Worm (Caenorhabditis elegans): Measurements from ENCODE around the gene srd-48.

The srd-48 gene

DNA sequence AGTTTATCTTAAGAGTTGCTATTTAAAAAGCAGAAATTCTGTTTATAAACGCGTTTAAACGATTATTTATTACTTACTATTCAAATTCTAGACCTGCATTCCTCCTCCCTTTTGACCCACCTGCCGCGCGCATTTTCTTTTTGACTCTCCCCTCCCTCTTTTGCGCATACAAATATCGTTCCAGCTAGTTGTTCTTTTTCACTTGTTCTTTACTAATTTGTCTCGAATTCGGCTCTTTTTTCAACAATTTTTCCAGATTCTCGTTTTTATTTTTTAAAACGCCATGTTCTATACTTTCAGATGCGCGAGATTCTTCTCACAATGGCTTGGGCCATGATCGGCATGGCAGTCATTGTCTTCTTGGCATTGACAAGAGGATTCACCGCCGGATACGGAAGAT lies 29.5 kb downstream of the srd-48 start, which contains the start of gene F19H6.4:
TSS of gene F19H6.4 (plus strand) at position 301 of the 400 bp plus-strand sequence.
- TF ChIP-seq zip-8 (tag; optimal IDR thresholded peaks at IDR 0.05), result no peak
- TF ChIP-seq cnd-1 (tag; optimal IDR thresholded peaks at IDR 0.05), result no peak
- no peak for TF ChIP-seq flh-1 (GFP tag; optimal IDR thresholded peaks at IDR 0.05)
- TF ChIP-seq snpc-4 (tag; optimal IDR thresholded peaks at IDR 0.05), result no peak
- no peak for TF ChIP-seq nhr-76 (tag; optimal IDR thresholded peaks at IDR 0.05)
- TF ChIP-seq blmp-1 (tag; optimal IDR thresholded peaks at IDR 0.05), result no peak
- TF ChIP-seq nhr-237 (tag; optimal IDR thresholded peaks at IDR 0.05), result no peak
- no peak for TF ChIP-seq tbx-8 (GFP tag; optimal IDR thresholded peaks at IDR 0.05)
- TF ChIP-seq unc-120 (tag; optimal IDR thresholded peaks at IDR 0.05; ENCODE audit: poor library complexity, severe bottlenecking), result no peak
- TF ChIP-seq bed-3 (GFP tag; optimal IDR thresholded peaks at IDR 0.05), result no peak
- TF ChIP-seq ham-2 (GFP tag; optimal IDR thresholded peaks at IDR 0.05), result no peak
- TF ChIP-seq elt-1 (tag; optimal IDR thresholded peaks at IDR 0.05; ENCODE audit: borderline replicate concordance, insufficient read depth), result no peak
- TF ChIP-seq mep-1 (tag; optimal IDR thresholded peaks at IDR 0.05), result no peak
- TF ChIP-seq M03D4.4 (tag; optimal IDR thresholded peaks at IDR 0.05), result no peak
- no peak for TF ChIP-seq elt-3 (tag; optimal IDR thresholded peaks at IDR 0.05)

DNA sequence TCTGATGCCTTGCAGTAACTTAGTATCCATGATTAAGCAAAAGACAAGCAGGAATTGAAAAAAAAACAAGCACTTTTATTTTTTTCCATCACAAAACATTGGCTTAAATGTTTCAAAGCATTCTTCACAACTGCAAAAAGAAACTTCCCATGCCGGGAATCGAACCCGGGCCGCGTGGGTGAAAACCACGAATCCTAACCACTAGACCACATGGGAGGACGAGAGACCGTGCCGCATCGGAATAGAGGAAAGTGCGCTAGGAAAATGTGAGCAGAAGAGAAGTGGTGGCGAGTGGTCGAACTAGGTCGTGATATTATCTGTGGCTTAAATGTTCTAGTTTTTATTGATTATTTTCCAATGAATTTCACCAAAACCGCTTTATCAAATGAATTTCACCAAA lies 31.6 kb downstream of the srd-48 start:
- TF ChIP-seq ceh-39 (tag; optimal IDR thresholded peaks at IDR 0.05), result no peak
- peak; percentile 44 for TF ChIP-seq ceh-43 (GFP tag; optimal IDR thresholded peaks at IDR 0.05)
- TF ChIP-seq sptf-1 (tag; optimal IDR thresholded peaks at IDR 0.05), result peak; percentile 72
- TF ChIP-seq mep-1 (tag; optimal IDR thresholded peaks at IDR 0.05), result peak; percentile 11
- TF ChIP-seq mls-2 (tag; optimal IDR thresholded peaks at IDR 0.05), result peak; percentile 72
- peak; percentile 26 for TF ChIP-seq hlh-1 (tag; optimal IDR thresholded peaks at IDR 0.05)
- peak; percentile 80 for TF ChIP-seq drap-1 (GFP tag; optimal IDR thresholded peaks at IDR 0.05)
- no peak for TF ChIP-seq ztf-11 (tag; optimal IDR thresholded peaks at IDR 0.05)
- peak; percentile 36 for TF ChIP-seq tbx-8 (GFP tag; optimal IDR thresholded peaks at IDR 0.05)
- TF ChIP-seq sem-2 (GFP tag; optimal IDR thresholded peaks at IDR 0.05), result peak; percentile 64
- no peak for TF ChIP-seq flh-1 (GFP tag; optimal IDR thresholded peaks at IDR 0.05)
- TF ChIP-seq nhr-12 (tag; optimal IDR thresholded peaks at IDR 0.05), result no peak
- TF ChIP-seq M03D4.4 (tag; optimal IDR thresholded peaks at IDR 0.05), result peak; percentile 74
- no peak for TF ChIP-seq nhr-2 (tag; optimal IDR thresholded peaks at IDR 0.05)
- peak; percentile 74 for TF ChIP-seq cnd-1 (tag; optimal IDR thresholded peaks at IDR 0.05)
- no peak for TF ChIP-seq snpc-4 (tag; optimal IDR thresholded peaks at IDR 0.05)
- TF ChIP-seq unc-62 (GFP tag; optimal IDR thresholded peaks at IDR 0.05), result no peak
- no peak for TF ChIP-seq zip-8 (tag; optimal IDR thresholded peaks at IDR 0.05)
- peak; percentile 49 for TF ChIP-seq lin-32 (GFP tag; optimal IDR thresholded peaks at IDR 0.05)
- TF ChIP-seq elt-3 (tag; optimal IDR thresholded peaks at IDR 0.05), result no peak
- TF ChIP-seq lin-13 (tag; optimal IDR thresholded peaks at IDR 0.05), result no peak
- no peak for TF ChIP-seq elt-1 (tag; optimal IDR thresholded peaks at IDR 0.05; ENCODE audit: borderline replicate concordance, insufficient read depth)
- peak; percentile 51 for TF ChIP-seq ham-2 (GFP tag; optimal IDR thresholded peaks at IDR 0.05)
- peak; percentile 2 for TF ChIP-seq ces-1 (GFP tag; optimal IDR thresholded peaks at IDR 0.05)
- TF ChIP-seq lsy-2 (tag; optimal IDR thresholded peaks at IDR 0.05), result no peak
- peak; percentile 59 for TF ChIP-seq bed-3 (GFP tag; optimal IDR thresholded peaks at IDR 0.05)
- no peak for TF ChIP-seq nhr-237 (tag; optimal IDR thresholded peaks at IDR 0.05)
- no peak for TF ChIP-seq nhr-76 (tag; optimal IDR thresholded peaks at IDR 0.05)
- TF ChIP-seq blmp-1 (tag; optimal IDR thresholded peaks at IDR 0.05), result no peak
- no peak for TF ChIP-seq mab-5 (tag; optimal IDR thresholded peaks at IDR 0.05)
- TF ChIP-seq nhr-28 (tag; optimal IDR thresholded peaks at IDR 0.05), result no peak
- peak; percentile 41 for TF ChIP-seq unc-120 (tag; optimal IDR thresholded peaks at IDR 0.05; ENCODE audit: poor library complexity, severe bottlenecking)
- TF ChIP-seq unc-39 (tag; optimal IDR thresholded peaks at IDR 0.05), result no peak
- TF ChIP-seq ceh-83 (GFP tag; optimal IDR thresholded peaks at IDR 0.05), result peak; percentile 84
- TF ChIP-seq pha-4 (tag; optimal IDR thresholded peaks at IDR 0.05), result no peak

DNA sequence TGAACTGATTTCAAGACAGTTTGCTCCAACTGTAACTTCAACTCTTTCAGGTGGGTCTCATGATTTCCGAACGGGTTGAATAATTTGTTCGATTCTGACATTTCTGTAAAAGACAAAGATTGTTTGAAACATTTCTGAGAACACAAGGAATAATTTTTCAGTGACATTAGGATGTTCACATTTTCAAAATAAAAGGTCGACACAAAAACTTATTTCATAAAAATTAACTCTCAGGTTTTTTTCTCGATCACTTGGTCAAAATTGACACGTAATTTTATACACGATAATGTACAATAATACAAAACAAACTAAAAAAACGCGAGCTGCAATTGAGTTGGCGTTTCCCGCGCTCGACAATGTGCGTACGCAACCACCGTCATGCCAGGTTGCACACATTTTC lies 35.4 kb downstream of the srd-48 start, which contains the start of gene rif-1.2:
TSS of gene rif-1.2 (minus strand) at position 101 of the 400 bp plus-strand sequence.
- no peak for TF ChIP-seq sem-2 (GFP tag; optimal IDR thresholded peaks at IDR 0.05)
- no peak for TF ChIP-seq unc-120 (tag; optimal IDR thresholded peaks at IDR 0.05; ENCODE audit: poor library complexity, severe bottlenecking)
- TF ChIP-seq bed-3 (GFP tag; optimal IDR thresholded peaks at IDR 0.05), result no peak
- no peak for TF ChIP-seq elt-3 (tag; optimal IDR thresholded peaks at IDR 0.05)
- TF ChIP-seq ztf-11 (tag; optimal IDR thresholded peaks at IDR 0.05), result no peak
- no peak for TF ChIP-seq nhr-2 (tag; optimal IDR thresholded peaks at IDR 0.05)
- no peak for TF ChIP-seq nhr-28 (tag; optimal IDR thresholded peaks at IDR 0.05)
- no peak for TF ChIP-seq snpc-4 (tag; optimal IDR thresholded peaks at IDR 0.05)
- TF ChIP-seq lin-32 (GFP tag; optimal IDR thresholded peaks at IDR 0.05), result no peak
- no peak for TF ChIP-seq elt-1 (tag; optimal IDR thresholded peaks at IDR 0.05; ENCODE audit: borderline replicate concordance, insufficient read depth)
- TF ChIP-seq pha-4 (tag; optimal IDR thresholded peaks at IDR 0.05), result no peak
- TF ChIP-seq drap-1 (GFP tag; optimal IDR thresholded peaks at IDR 0.05), result no peak
- no peak for TF ChIP-seq nhr-12 (tag; optimal IDR thresholded peaks at IDR 0.05)
- TF ChIP-seq tbx-8 (GFP tag; optimal IDR thresholded peaks at IDR 0.05), result no peak
- no peak for TF ChIP-seq zip-8 (tag; optimal IDR thresholded peaks at IDR 0.05)
- no peak for TF ChIP-seq cnd-1 (tag; optimal IDR thresholded peaks at IDR 0.05)
